Worm (Caenorhabditis elegans): ENCODE data around the gene scav-4.

The scav-4 gene

DNA sequence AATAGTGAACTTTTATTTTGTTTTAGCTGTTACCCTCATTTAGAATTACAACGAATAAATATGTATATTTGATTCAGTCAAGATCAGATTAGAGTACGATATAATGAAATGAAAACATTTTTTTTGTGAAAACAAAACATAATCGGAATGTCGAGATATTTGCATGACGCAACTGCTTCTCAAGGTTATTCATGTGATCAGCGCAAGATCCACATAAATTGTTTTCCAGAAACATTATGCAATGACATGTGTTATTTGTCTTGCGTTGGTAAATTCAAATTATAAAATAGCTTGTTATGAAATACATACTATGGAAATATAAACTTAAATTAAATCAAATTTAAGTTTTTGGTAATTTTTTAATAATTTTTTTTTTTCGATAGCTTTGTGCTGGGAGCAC, 18.0 kb downstream of the scav-4 start:
- TF ChIP-seq nhr-85 (tag) = peak; percentile 5
- TF ChIP-seq mab-9 (GFP tag; IDR thresholded peaks at IDR 0.05) = no peak

DNA sequence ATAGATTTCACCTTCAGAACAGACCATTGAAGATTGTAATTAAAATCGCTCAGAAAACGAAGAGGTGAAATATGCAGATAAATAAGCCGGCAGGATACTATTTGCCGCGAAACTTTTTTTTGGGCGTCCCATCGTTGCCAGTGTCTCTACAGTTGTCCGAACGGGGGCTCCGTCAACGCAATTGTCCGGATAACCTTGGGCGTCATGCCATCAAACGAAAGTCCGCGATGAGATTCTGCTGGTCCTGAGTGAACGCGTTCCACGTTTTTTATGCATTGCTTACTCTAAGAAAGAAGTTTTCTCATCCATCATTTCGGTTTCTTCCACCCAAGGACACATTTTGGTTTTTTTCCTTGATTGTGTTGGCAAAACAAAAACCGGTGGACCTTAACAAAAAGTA, 19.3 kb downstream of the scav-4 start:
- TF ChIP-seq vab-15 (tag; optimal IDR thresholded peaks at IDR 0.05) (no peak), efl-3 (GFP tag; optimal IDR thresholded peaks at IDR 0.05) (no peak), unc-86 (tag; optimal IDR thresholded peaks at IDR 0.05) (no peak), nhr-20 (tag; optimal IDR thresholded peaks at IDR 0.05) (no peak), hlh-4 (tag; optimal IDR thresholded peaks at IDR 0.05) (no peak), ceh-63 (GFP tag; optimal IDR thresholded peaks at IDR 0.05) (no peak), unc-30 (tag; optimal IDR thresholded peaks at IDR 0.05) (no peak), pag-3 (tag; optimal IDR thresholded peaks at IDR 0.05; ENCODE audit: borderline replicate concordance, insufficient read depth) (no peak), tlp-1 (tag; optimal IDR thresholded peaks at IDR 0.05) (no peak), sptf-1 (tag; optimal IDR thresholded peaks at IDR 0.05) (no peak), ztf-11 (tag; optimal IDR thresholded peaks at IDR 0.05) (no peak), mef-2 (tag; optimal IDR thresholded peaks at IDR 0.05) (no peak), ama-1 (optimal IDR thresholded peaks at IDR 0.05) (no peak), lir-3 (tag; optimal IDR thresholded peaks at IDR 0.05; ENCODE audit: poor library complexity) (no peak)

- TF ChIP-seq ama-1 (optimal IDR thresholded peaks at IDR 0.05) = no peak
- TF ChIP-seq nhr-85 (tag) = peak; percentile 67
- no peak for TF ChIP-seq fkh-8 (tag; optimal IDR thresholded peaks at IDR 0.05)
Measured at ce11 chrX:13002322-13002721, 20.7 kb downstream of the scav-4 start.

DNA sequence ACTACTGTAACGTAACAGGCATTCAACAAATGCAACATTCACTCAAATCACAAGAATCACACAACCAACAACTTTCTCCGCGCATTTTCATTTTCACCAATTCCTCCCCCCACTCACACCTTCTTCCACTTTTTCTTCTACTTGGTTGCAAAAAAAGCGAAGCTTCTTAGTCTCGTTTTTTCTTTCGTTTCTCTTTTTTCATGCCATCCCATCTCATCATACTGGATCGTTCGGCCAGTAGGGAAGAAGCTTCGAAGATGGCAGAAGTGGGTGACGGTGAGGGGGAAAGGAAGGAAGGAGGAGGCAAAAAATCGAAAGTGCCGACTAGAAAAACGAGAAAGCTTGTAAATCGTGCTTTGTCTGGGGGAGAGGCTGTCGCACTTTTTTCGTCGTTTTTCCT, 21.5 kb downstream of the scav-4 start:
- TF ChIP-seq unc-30 (tag; optimal IDR thresholded peaks at IDR 0.05) (no peak), ztf-4 (tag; optimal IDR thresholded peaks at IDR 0.05) (no peak), blmp-1 (tag; optimal IDR thresholded peaks at IDR 0.05) (peak; percentile 90)

DNA sequence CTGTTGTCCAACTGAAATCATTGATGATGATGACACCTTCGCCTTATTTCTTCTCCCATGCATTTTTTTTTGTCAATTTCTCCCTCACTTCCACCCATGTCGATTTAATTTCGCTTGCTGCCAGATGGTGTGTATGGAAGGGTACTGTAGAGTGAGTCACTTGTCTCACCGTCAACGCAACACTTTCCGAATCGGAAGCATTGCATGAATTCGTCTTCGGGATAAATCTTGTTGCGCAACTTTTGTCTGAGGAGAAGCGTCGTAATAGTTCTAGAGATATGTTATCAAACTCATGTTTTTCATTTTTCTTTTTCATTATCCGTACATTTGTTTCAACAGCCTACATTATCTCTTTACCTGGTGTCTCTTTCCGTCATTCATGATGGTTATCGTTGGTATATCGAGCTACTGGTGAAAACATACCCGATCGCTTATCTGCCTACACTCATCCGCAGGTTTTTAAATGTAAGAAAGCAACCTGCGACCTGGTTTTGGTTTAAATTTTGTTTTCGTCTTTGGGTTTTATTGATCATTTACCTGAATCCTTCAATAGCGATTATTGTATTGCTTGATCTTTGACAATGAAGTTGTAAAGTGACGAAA, 23.0 kb downstream of the scav-4 start:
- TF ChIP-seq hpl-2 (GFP tag; optimal IDR thresholded peaks at IDR 0.05) (no peak), sptf-1 (tag; optimal IDR thresholded peaks at IDR 0.05) (no peak), nhr-85 (tag) (peak; percentile 81), efl-1 (optimal IDR thresholded peaks at IDR 0.05) (no peak), efl-1 (GFP tag; optimal IDR thresholded peaks at IDR 0.05 in 1 of 2) (peak in 1 of 2 experiments; percentile 59), lsy-2 (tag; optimal IDR thresholded peaks at IDR 0.05) (peak in 1 of 2 experiments; percentile 42), vab-15 (tag; optimal IDR thresholded peaks at IDR 0.05) (no peak), alr-1 (tag; optimal IDR thresholded peaks at IDR 0.05; ENCODE audit: borderline replicate concordance) (no peak), elt-3 (tag; optimal IDR thresholded peaks at IDR 0.05) (peak in 1 of 6 experiments; percentile 16), blmp-1 (tag; optimal IDR thresholded peaks at IDR 0.05) (peak; percentile 82), lin-14 (GFP tag; optimal IDR thresholded peaks at IDR 0.05) (peak; percentile 45)

DNA sequence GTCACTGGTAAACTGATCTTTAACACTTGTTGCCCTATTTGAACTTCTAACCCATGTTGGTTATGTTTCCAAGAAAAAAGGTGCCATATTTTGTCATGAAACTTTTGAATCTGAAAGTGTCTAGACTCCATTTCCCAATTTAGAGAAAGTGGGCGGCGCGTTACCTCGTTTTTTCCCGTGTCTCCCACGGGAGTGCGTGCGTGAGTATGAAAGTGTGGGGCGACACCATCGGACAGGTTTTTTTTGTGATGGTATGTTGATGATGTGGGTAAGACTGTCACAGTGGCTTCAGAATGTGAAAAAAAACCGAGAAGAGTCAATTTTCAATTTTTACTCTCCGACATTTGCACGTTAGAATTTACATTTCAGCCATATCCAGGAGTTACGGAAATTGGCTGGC, 24.2 kb downstream of the scav-4 start:
- TF ChIP-seq lin-13 (GFP tag; optimal IDR thresholded peaks at IDR 0.05) (no peak), sup-37 (GFP tag; optimal IDR thresholded peaks at IDR 0.05) (no peak), hpl-2 (GFP tag; optimal IDR thresholded peaks at IDR 0.05) (no peak), ceh-88 (GFP tag; IDR thresholded peaks at IDR 0.05) (no peak), dpl-1 (GFP tag; optimal IDR thresholded peaks at IDR 0.05) (no peak), blmp-1 (tag; optimal IDR thresholded peaks at IDR 0.05) (no peak), nhr-71 (tag; optimal IDR thresholded peaks at IDR 0.05) (no peak), efl-3 (GFP tag; optimal IDR thresholded peaks at IDR 0.05) (no peak), vab-15 (tag; optimal IDR thresholded peaks at IDR 0.05) (no peak), nhr-77 (tag; optimal IDR thresholded peaks at IDR 0.05) (no peak), pag-3 (tag; optimal IDR thresholded peaks at IDR 0.05; ENCODE audit: borderline replicate concordance, insufficient read depth) (no peak), zag-1 (tag; optimal IDR thresholded peaks at IDR 0.05) (no peak), nhr-12 (tag; optimal IDR thresholded peaks at IDR 0.05) (no peak), elt-3 (tag; optimal IDR thresholded peaks at IDR 0.05) (no peak), fos-1 (tag; optimal IDR thresholded peaks at IDR 0.05) (no peak), C34B4.2 (tag; optimal IDR thresholded peaks at IDR 0.05) (no peak)

Data from whole organism, L1 larva.